Worm (Caenorhabditis elegans): ENCODE measurements around the gene K06A9.2.

ce11 chrX:1499499-1499898, 36.7 kb upstream of the K06A9.2 start:
- TF ChIP-seq egl-27 (tag; optimal IDR thresholded peaks at IDR 0.05) (no peak), snpc-4 (tag; optimal IDR thresholded peaks at IDR 0.05) (no peak), aly-2 (tag; optimal IDR thresholded peaks at IDR 0.05) (no peak), elt-1 (tag; optimal IDR thresholded peaks at IDR 0.05) (no peak), fkh-10 (GFP tag; optimal IDR thresholded peaks at IDR 0.05) (no peak), pha-4 (tag; optimal IDR thresholded peaks at IDR 0.05) (no peak), mdl-1 (tag; optimal IDR thresholded peaks at IDR 0.05) (no peak)
